Worm (Caenorhabditis elegans) whole organism, L3 larva: ENCODE measurements around the gene srh-276.

Experiments
- ama-1 ChIP-seq: fragments of 150-350 bp; optimal IDR thresholded peaks from 2 replicates; lab custom pipeline; 2018
- unc-39 ChIP-seq: sonication (generic microtip); optimal IDR thresholded peaks from 4 replicates; lab custom pipeline; 2017; ENCODE audit warnings: missing biosample characterization, missing genetic modification characterization
- unc-62 ChIP-seq: fragments of 150-350 bp; sonication (generic microtip); optimal IDR thresholded peaks from 4 replicates; lab custom pipeline; 2014; ENCODE audit warnings: missing biosample characterization, missing genetic modification reagents, missing genetic modification characterization

DNA sequence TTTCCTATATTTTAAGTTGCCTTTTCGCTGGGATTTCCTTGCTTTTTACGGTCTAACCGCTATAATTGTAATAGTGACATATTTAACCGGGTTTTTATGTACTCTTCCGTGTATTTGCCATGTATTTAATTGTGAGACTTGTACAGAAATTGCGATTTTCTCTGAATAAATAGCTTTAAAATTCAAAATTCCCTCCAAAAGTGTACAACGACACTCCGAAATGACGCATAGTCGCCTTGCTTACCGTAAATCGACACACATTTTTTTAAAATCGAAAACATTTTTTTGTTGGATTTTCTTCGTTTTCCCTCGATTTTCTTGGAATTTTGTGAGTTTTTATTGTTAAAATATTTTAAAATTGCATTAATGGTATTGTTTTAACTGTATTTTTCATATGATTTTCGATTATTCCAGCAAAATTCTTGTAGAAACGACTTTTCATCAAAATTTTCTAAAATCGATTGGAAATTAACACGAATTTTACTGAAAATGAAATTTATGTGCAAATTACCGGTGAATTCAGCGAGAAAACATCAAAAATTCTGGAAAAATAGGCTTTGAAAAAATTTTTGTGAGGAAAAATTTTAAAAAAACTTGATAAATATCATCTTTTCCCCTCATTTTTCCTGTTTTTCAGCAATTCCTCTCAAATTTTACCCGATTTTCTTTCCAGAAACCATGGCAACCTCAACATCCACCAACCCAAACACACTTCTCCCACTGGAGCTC is 40.7 kb downstream of the srh-276 start, which contains the start of gene lsm-5:
- TF ChIP-seq unc-62 (GFP tag; lab: Kevin White, UChicago), result no peak
- peak; percentile 92 for TF ChIP-seq ama-1 (lab: Kevin White, UChicago)
- TF ChIP-seq unc-39 (tag; lab: Kevin White, UChicago), result no peak
